Fruit fly (Drosophila melanogaster) whole organism, adult: ENCODE results near the gene Tpt.
A peak's percentile ranks its signal among the peaks of the same experiment; 100 is the strongest.

Experiments
- CG11617 ChIP-seq: fragments of 200-800 bp; sonication (Bioruptor generic); optimal IDR thresholded peaks from 2 replicates; lab custom pipeline; 2017; ENCODE audit warnings: mild to moderate bottlenecking, missing biosample characterization, missing genetic modification reagents, missing genetic modification characterization
- CG12768 ChIP-seq: fragments of 200-800 bp; sonication (Bioruptor generic); optimal IDR thresholded peaks from 2 replicates; lab custom pipeline; 2017; ENCODE audit warnings: missing biosample characterization, missing genetic modification characterization, mild to moderate bottlenecking, moderate library complexity, missing genetic modification reagents
- CG14711 ChIP-seq: fragments of 200-800 bp; sonication (Bioruptor generic); optimal IDR thresholded peaks from 2 replicates; lab custom pipeline; 2018; ENCODE audit warnings: missing biosample characterization, mild to moderate bottlenecking, missing genetic modification characterization, moderate library complexity
- CG1620 ChIP-seq: fragments of 200-800 bp; sonication (Bioruptor generic); optimal IDR thresholded peaks from 2 replicates; lab custom pipeline; 2016; ENCODE audit warnings: missing biosample characterization, missing genetic modification characterization
- CG33017 ChIP-seq: fragments of 200-800 bp; sonication (Bioruptor generic); optimal IDR thresholded peaks from 2 replicates; lab custom pipeline; 2018; ENCODE audit warnings: missing biosample characterization, mild to moderate bottlenecking, missing genetic modification characterization, moderate library complexity
- CG5204 ChIP-seq: fragments of 200-800 bp; sonication (Bioruptor generic); optimal IDR thresholded peaks from 2 replicates; lab custom pipeline; 2016; ENCODE audit warnings: missing biosample characterization, missing genetic modification characterization
- CG7045 ChIP-seq: fragments of 200-800 bp; sonication (Bioruptor generic); optimal IDR thresholded peaks from 2 replicates; lab custom pipeline; 2017; ENCODE audit warnings: missing biosample characterization, mild to moderate bottlenecking, missing genetic modification characterization
- CG7101 ChIP-seq: fragments of 200-800 bp; sonication (Bioruptor generic); optimal IDR thresholded peaks from 2 replicates; lab custom pipeline; 2018; ENCODE audit warnings: missing biosample characterization, mild to moderate bottlenecking, missing genetic modification characterization, moderate library complexity
- Clk ChIP-seq: fragments of 200-800 bp; sonication (Bioruptor generic); optimal IDR thresholded peaks from 2 replicates; lab custom pipeline; 2017; ENCODE audit warnings: missing biosample characterization, missing genetic modification characterization
- Crg-1 ChIP-seq: fragments of 200-800 bp; sonication (Bioruptor generic); optimal IDR thresholded peaks from 2 replicates; lab custom pipeline; 2016; ENCODE audit warnings: missing biosample characterization, missing genetic modification characterization
- Hr96 ChIP-seq: fragments of 200-800 bp; sonication (Bioruptor generic); optimal IDR thresholded peaks from 2 replicates; lab custom pipeline; 2016; ENCODE audit warnings: missing biosample characterization, missing genetic modification characterization
- Mnt ChIP-seq: fragments of 200-800 bp; sonication (Bioruptor generic); optimal IDR thresholded peaks from 2 replicates; lab custom pipeline; 2016; ENCODE audit warnings: missing biosample characterization, mild to moderate bottlenecking, missing genetic modification characterization
- bab1 ChIP-seq: fragments of 200-800 bp; sonication (Bioruptor generic); optimal IDR thresholded peaks from 3 replicates; lab custom pipeline; 2019; ENCODE audit warnings: missing biosample characterization, mild to moderate bottlenecking, missing genetic modification characterization, moderate library complexity
- cic ChIP-seq: fragments of 200-800 bp; sonication (Bioruptor generic); optimal IDR thresholded peaks from 2 replicates; lab custom pipeline; 2017; ENCODE audit warnings: missing biosample characterization, mild to moderate bottlenecking, missing genetic modification characterization, moderate library complexity
- cnc ChIP-seq, 2 experiments: fragments of >200 bp; optimal IDR thresholded peaks; 2 replicates each; lab custom pipeline; 2017
- kay ChIP-seq: fragments of 200-800 bp; sonication (Bioruptor generic); peaks from one replicate; lab custom pipeline; 2016; ENCODE audit warnings: missing biosample characterization, missing genetic modification characterization, borderline replicate concordance
- ovo ChIP-seq: fragments of 200-800 bp; sonication (Bioruptor generic); optimal IDR thresholded peaks from 2 replicates; lab custom pipeline; 2016; ENCODE audit warnings: missing biosample characterization, missing genetic modification characterization
- pad ChIP-seq: fragments of 200-800 bp; sonication (Bioruptor generic); optimal IDR thresholded peaks from 3 replicates; lab custom pipeline; 2017; ENCODE audit warnings: missing biosample characterization, missing genetic modification characterization, mild to moderate bottlenecking, moderate library complexity, missing genetic modification reagents
- tj ChIP-seq: fragments of 200-800 bp; sonication (Bioruptor generic); optimal IDR thresholded peaks from 3 replicates; lab custom pipeline; 2017; ENCODE audit warnings: missing biosample characterization, mild to moderate bottlenecking, missing genetic modification characterization, moderate library complexity
- toe ChIP-seq: fragments of 200-800 bp; sonication (Bioruptor generic); optimal IDR thresholded peaks from 2 replicates; lab custom pipeline; 2016; ENCODE audit warnings: missing biosample characterization, missing genetic modification characterization

Gene Tpt

dm6 chr3L:8358138-8358537 lies 46.9 kb downstream of the Tpt start:
- TF ChIP-seq CG1620 (GFP tag; lab: Kevin White, UChicago) (no peak), bab1 (GFP tag; lab: Kevin White, UChicago) (peak; percentile 52), pad (no peak), CG7045 (peak; percentile 6), Clk (no peak), Mnt (GFP tag; lab: Kevin White, UChicago) (no peak), CG7101 (peak; percentile 37), ovo (GFP tag; lab: Kevin White, UChicago) (no peak), tj (GFP tag; lab: Kevin White, UChicago) (no peak), CG12768 (peak; percentile 7), CG11617 (peak; percentile 65), CG14711 (tag; lab: Kevin White, UChicago) (peak; percentile 38), cnc (optimal IDR thresholded peaks at IDR 0.05; lab: Kevin White, UChicago) (no peak), Hr96 (GFP tag; lab: Kevin White, UChicago) (no peak), cic (GFP tag; lab: Kevin White, UChicago) (no peak), toe (no peak), kay (GFP tag; lab: Kevin White, UChicago) (no peak), Crg-1 (GFP tag; lab: Kevin White, UChicago) (no peak), CG33017 (tag; lab: Kevin White, UChicago) (peak; percentile 8), CG5204 (no peak)

dm6 chr3L:8356196-8356595 lies 48.9 kb downstream of the Tpt start, which contains the start of gene Culd:
Gene Culd, minus strand, starts transcription at chr3L:8356296.
- TF ChIP-seq cic (GFP tag; lab: Kevin White, UChicago) = no peak
